Worm (Caenorhabditis elegans) whole organism, late embryonic: ENCODE measurements around the gene dsl-7.

Source experiments
- ahr-1 ChIP-seq: sonication (generic microtip); optimal IDR thresholded peaks from 2 replicates; lab custom pipeline; 2016; ENCODE audit warnings: missing genetic modification characterization, missing compliant biosample characterization
- ceh-30 ChIP-seq: fragments of 150-350 bp; optimal IDR thresholded peaks from 2 replicates; lab custom pipeline; 2014; ENCODE audit warnings: missing biosample characterization, missing genetic modification characterization
- che-1 ChIP-seq: sonication (generic microtip); optimal IDR thresholded peaks from 2 replicates; lab custom pipeline; 2016; ENCODE audit warnings: mild to moderate bottlenecking, missing genetic modification characterization, missing compliant biosample characterization
- fax-1 ChIP-seq: sonication (generic microtip); optimal IDR thresholded peaks from 2 replicates; lab custom pipeline; 2016; ENCODE audit warnings: missing genotype, missing genetic modification characterization, missing compliant biosample characterization
- fkh-10 ChIP-seq: fragments of 150-350 bp; optimal IDR thresholded peaks from 2 replicates; lab custom pipeline; 2014; ENCODE audit warnings: missing biosample characterization, missing genetic modification reagents, missing genetic modification characterization
- nfya-1 ChIP-seq: sonication (generic microtip); optimal IDR thresholded peaks from 2 replicates; lab custom pipeline; 2017; ENCODE audit warnings: missing genetic modification characterization, mild to moderate bottlenecking, missing compliant biosample characterization, antibody characterized with exemption, moderate library complexity
- rnt-1 ChIP-seq: sonication (generic microtip); optimal IDR thresholded peaks from 2 replicates; lab custom pipeline; 2016; ENCODE audit warnings: missing genetic modification characterization, missing compliant biosample characterization
- tbx-2 ChIP-seq: sonication (generic microtip); optimal IDR thresholded peaks from 2 replicates; lab custom pipeline; 2016; ENCODE audit warnings: missing genetic modification characterization, missing compliant biosample characterization

ce11 chrV:13004374-13004773, 11.4 kb downstream of the dsl-7 start:
- TF ChIP-seq fax-1 (tag; lab: Kevin White, UChicago) (no peak), che-1 (tag; lab: Kevin White, UChicago) (no peak), tbx-2 (no peak), ceh-30 (tag; lab: Kevin White, UChicago) (no peak), ahr-1 (tag; lab: Kevin White, UChicago) (no peak), rnt-1 (tag; lab: Kevin White, UChicago) (no peak), fkh-10 (GFP tag; lab: Kevin White, UChicago) (no peak), nfya-1 (tag; lab: Kevin White, UChicago) (no peak)
